Worm (Caenorhabditis elegans) whole organism, mixed stage, embryonic: ENCODE data around the gene C45G9.5.

ENCODE experiments used
- drap-1 ChIP-seq: fragments of 200-800 bp; sonication (Bioruptor generic); optimal IDR thresholded peaks from 3 replicates; lab custom pipeline; 2018; ENCODE audit warnings: mild to moderate bottlenecking, missing genetic modification characterization, missing compliant biosample characterization
- elt-3 ChIP-seq: fragments of 150-350 bp; optimal IDR thresholded peaks from 2 replicates; lab custom pipeline; 2014; ENCODE audit warnings: missing biosample characterization, missing genetic modification characterization
- ham-2 ChIP-seq: fragments of 200-800 bp; sonication (Bioruptor generic); optimal IDR thresholded peaks from 2 replicates; lab custom pipeline; 2018; ENCODE audit warnings: mild to moderate bottlenecking, missing genetic modification characterization, missing compliant biosample characterization
- lsy-2 ChIP-seq: fragments of 150-350 bp; optimal IDR thresholded peaks from 2 replicates; lab custom pipeline; 2014; ENCODE audit warnings: missing biosample characterization, missing genetic modification characterization
- nhr-28 ChIP-seq: fragments of 150-350 bp; optimal IDR thresholded peaks from 2 replicates; lab custom pipeline; 2014; ENCODE audit warnings: missing biosample characterization, missing genetic modification characterization
- nhr-76 ChIP-seq: sonication (generic microtip); optimal IDR thresholded peaks from 2 replicates; lab custom pipeline; 2017; ENCODE audit warnings: missing biosample characterization, missing genetic modification characterization
- pha-4 ChIP-seq: fragments of 150-350 bp; optimal IDR thresholded peaks from 2 replicates; lab custom pipeline; 2018; ENCODE audit warnings: missing biosample characterization, missing genetic modification reagents, missing genetic modification characterization
- unc-120 ChIP-seq: sonication (generic microtip); optimal IDR thresholded peaks from 2 replicates; lab custom pipeline; 2017; ENCODE audit warnings: missing genetic modification characterization, missing compliant biosample characterization; ENCODE audit not compliant: poor library complexity, severe bottlenecking

- no peak for TF ChIP-seq nhr-28 (tag; lab: Kevin White, UChicago)
- no peak for TF ChIP-seq ham-2 (GFP tag; lab: Kevin White, UChicago)
- no peak for TF ChIP-seq lsy-2 (tag; lab: Kevin White, UChicago)
- no peak for TF ChIP-seq elt-3 (tag; lab: Kevin White, UChicago)
- TF ChIP-seq pha-4 = no peak
- no peak for TF ChIP-seq nhr-76 (tag; lab: Kevin White, UChicago)
- TF ChIP-seq drap-1 (GFP tag; lab: Kevin White, UChicago) = no peak
- TF ChIP-seq unc-120 = no peak
Measured at ce11 chrIII:5023642-5024041, 24.3 kb upstream of the C45G9.5 start.
